Worm (Caenorhabditis elegans): ENCODE measurements around the gene noah-2.

- TF ChIP-seq jun-1 (tag; optimal IDR thresholded peaks at IDR 0.05) (no peak), ceh-88 (GFP tag; IDR thresholded peaks at IDR 0.05) (no peak), snpc-4 (tag; optimal IDR thresholded peaks at IDR 0.05) (no peak), fkh-10 (GFP tag; optimal IDR thresholded peaks at IDR 0.05) (no peak), nhr-237 (tag; optimal IDR thresholded peaks at IDR 0.05) (no peak), unc-62 (GFP tag; optimal IDR thresholded peaks at IDR 0.05) (no peak), alr-1 (tag; optimal IDR thresholded peaks at IDR 0.05; ENCODE audit: borderline replicate concordance) (no peak), nhr-90 (tag; optimal IDR thresholded peaks at IDR 0.05; ENCODE audit: poor library complexity) (no peak), pqm-1 (tag; optimal IDR thresholded peaks at IDR 0.05) (no peak), Y116A8C.19 (tag; optimal IDR thresholded peaks at IDR 0.05; ENCODE audit: borderline replicate concordance) (no peak), zag-1 (tag; optimal IDR thresholded peaks at IDR 0.05) (no peak), dpl-1 (GFP tag; optimal IDR thresholded peaks at IDR 0.05) (no peak)
Measured at ce11 chrIV:14127805-14128610, 37.0 kb downstream of the noah-2 start, which contains the start of gene H12I19.115.
